Worm (Caenorhabditis elegans) whole organism, young adult: ENCODE results near the gene srh-46.
"Not testable (repeated sequence)": the region's sequence is repeated elsewhere in the genome, so short reads cannot be mapped to it uniquely, and the experiment has no call there.

Source experiments
- nhr-27 ChIP-seq: fragments of 200-800 bp; sonication (Bioruptor generic); optimal IDR thresholded peaks from 2 replicates; lab custom pipeline; 2018; ENCODE audit warnings: mild to moderate bottlenecking, missing genetic modification characterization, moderate library complexity, missing compliant biosample characterization
- zim-3 ChIP-seq: sonication (generic microtip); optimal IDR thresholded peaks from 2 replicates; lab custom pipeline; 2017; ENCODE audit warnings: mild to moderate bottlenecking, missing genetic modification characterization, moderate library complexity, missing compliant biosample characterization
- ztf-22 ChIP-seq: fragments of 200-800 bp; sonication (Bioruptor generic); optimal IDR thresholded peaks from 2 replicates; lab custom pipeline; 2018; ENCODE audit warnings: mild to moderate bottlenecking, missing genetic modification characterization, moderate library complexity, missing compliant biosample characterization

DNA sequence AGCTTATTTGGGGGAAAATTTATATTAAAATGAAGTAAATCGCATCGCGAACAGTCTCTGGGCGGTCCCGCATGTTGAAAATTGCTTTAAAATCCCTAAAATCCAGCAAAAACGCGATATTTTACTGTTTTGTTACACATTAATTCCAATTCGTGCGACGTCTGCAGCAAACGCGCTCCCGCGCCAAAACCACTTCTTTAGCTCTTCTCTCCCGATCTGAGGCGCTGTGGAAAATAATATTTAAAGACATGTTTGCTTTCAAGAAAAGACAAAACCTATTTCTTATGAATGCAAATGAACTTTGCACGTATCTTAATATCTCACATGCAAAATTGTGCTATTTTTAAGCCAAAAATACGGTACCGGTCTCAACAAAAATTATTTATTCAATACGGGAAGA, 25.9 kb upstream of the srh-46 start:
- TF ChIP-seq ztf-22; nhr-27; zim-3 (tag; lab: Kevin White, UChicago): not testable (repeated sequence)
